Worm (Caenorhabditis elegans): ENCODE data around the gene best-5.
A peak's percentile ranks its signal among the peaks of the same experiment; 100 is the strongest.

DNA sequence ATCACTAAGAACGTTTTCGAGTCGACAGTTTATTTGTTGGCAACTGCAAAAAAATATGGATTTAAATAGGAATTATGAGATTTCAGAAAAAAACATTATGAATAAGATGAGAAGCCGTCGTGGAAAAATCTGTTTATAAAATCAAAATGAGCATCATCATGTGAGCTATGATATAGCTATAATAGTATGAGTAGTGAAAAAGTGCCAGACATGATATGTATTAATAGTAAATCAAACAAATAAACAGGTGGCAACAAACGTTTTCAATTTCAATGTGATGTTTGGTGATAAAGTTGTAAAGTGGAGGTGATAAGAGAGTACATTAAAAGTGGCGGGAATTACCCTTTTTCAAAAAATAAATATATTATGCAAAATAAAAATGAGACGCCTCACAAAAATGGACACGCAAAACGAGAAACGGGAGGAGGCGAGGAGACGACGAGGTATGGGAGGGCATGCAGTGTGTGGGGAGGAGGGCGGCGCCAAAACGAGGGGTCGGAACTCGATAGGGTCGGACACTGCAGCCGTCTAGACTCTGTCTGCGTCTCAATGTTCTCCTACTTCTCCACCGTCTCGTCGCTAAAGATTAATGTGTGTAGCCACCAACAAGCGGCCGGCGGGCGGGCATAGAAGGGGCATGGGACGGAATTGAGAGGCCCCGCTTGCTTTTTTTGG, 22.3 kb downstream of the best-5 start, which contains the start of gene C07A9.9:
- TF ChIP-seq W03F9.2 (tag; optimal IDR thresholded peaks at IDR 0.05), result no peak
- TF ChIP-seq him-1 (tag; optimal IDR thresholded peaks at IDR 0.05), result peak; percentile 91
